Worm (Caenorhabditis elegans): ENCODE data around the gene fipr-5.
A peak's percentile ranks its signal among the peaks of the same experiment; 100 is the strongest.

Gene fipr-5

ce11 chrV:10178166-10178565, 43.1 kb downstream of the fipr-5 start (continued):
- no peak for TF ChIP-seq somi-1 (GFP tag; optimal IDR thresholded peaks at IDR 0.05)
- no peak for TF ChIP-seq Y53G8AR.9 (GFP tag; conservative IDR thresholded peaks at IDR 0.05)
- no peak for TF ChIP-seq snpc-1.1 (tag; optimal IDR thresholded peaks at IDR 0.05; ENCODE audit: insufficient read depth)
- no peak for TF ChIP-seq sea-2 (GFP tag; IDR thresholded peaks at IDR 0.05)
- TF ChIP-seq ceh-27 (GFP tag; optimal IDR thresholded peaks at IDR 0.05) = peak; percentile 56
- no peak for TF ChIP-seq gei-17 (GFP tag; optimal IDR thresholded peaks at IDR 0.05)
- TF ChIP-seq chd-7 (tag; optimal IDR thresholded peaks at IDR 0.05) = no peak
- TF ChIP-seq dpff-1 (tag; optimal IDR thresholded peaks at IDR 0.05) = no peak
- TF ChIP-seq attf-3 (GFP tag; conservative IDR thresholded peaks at IDR 0.05) = 0 out of 2 replicates have a peak, but pooled peaks have one; percentile 18
- no peak for TF ChIP-seq aptf-2 (GFP tag; conservative IDR thresholded peaks at IDR 0.05)
- TF ChIP-seq hlh-12 (tag; optimal IDR thresholded peaks at IDR 0.05) = no peak
- TF ChIP-seq Y56A3A.18 (GFP tag; IDR thresholded peaks at IDR 0.05) = no peak
- no peak for TF ChIP-seq hrde-1 (tag; optimal IDR thresholded peaks at IDR 0.05; ENCODE audit: borderline replicate concordance)
- TF ChIP-seq hmg-20 (GFP tag; IDR thresholded peaks at IDR 0.05) = no peak
- TF ChIP-seq egl-44 (GFP tag; IDR thresholded peaks at IDR 0.05) = no peak
- TF ChIP-seq Y53F4B.3 (GFP tag; IDR thresholded peaks at IDR 0.05) = no peak
- no peak for TF ChIP-seq ztf-28 (GFP tag; IDR thresholded peaks at IDR 0.05)
- no peak for TF ChIP-seq sptf-2 (GFP tag; optimal IDR thresholded peaks at IDR 0.05)
- no peak for TF ChIP-seq F37B4.10 (GFP tag; IDR thresholded peaks at IDR 0.05)
- TF ChIP-seq athp-1 (tag; optimal IDR thresholded peaks at IDR 0.05) = no peak
- TF ChIP-seq ztf-18 (tag; optimal IDR thresholded peaks at IDR 0.05) = peak; percentile 30
- no peak for TF ChIP-seq attf-6 (GFP tag; IDR thresholded peaks at IDR 0.05)
- no peak for TF ChIP-seq repo-1 (tag; optimal IDR thresholded peaks at IDR 0.05)
- TF ChIP-seq snpc-1.3 (tag; optimal IDR thresholded peaks at IDR 0.05; ENCODE audit: insufficient read depth) = no peak
- TF ChIP-seq Y79H2A.3 (GFP tag; conservative IDR thresholded peaks at IDR 0.05) = no peak
- TF ChIP-seq ztf-25 (GFP tag; IDR thresholded peaks at IDR 0.05) = no peak
- TF ChIP-seq mxl-1 (tag; optimal IDR thresholded peaks at IDR 0.05) = no peak
- TF ChIP-seq ama-1 (optimal IDR thresholded peaks at IDR 0.05) = no peak
- no peak for TF ChIP-seq ama-1 (GFP tag; optimal IDR thresholded peaks at IDR 0.05)
- TF ChIP-seq hmg-1.2 (GFP tag; IDR thresholded peaks at IDR 0.05) = peak; percentile 10; the same call in 1 of the 2 replicates
- no peak for TF ChIP-seq atf-7 (tag; optimal IDR thresholded peaks at IDR 0.05)
- no peak for TF ChIP-seq bed-2 (GFP tag; IDR thresholded peaks at IDR 0.05)
- no peak for TF ChIP-seq F57A8.1 (GFP tag; optimal IDR thresholded peaks at IDR 0.05)
- no peak for TF ChIP-seq Y67H2A.10 (GFP tag; conservative IDR thresholded peaks at IDR 0.05)
- TF ChIP-seq mes-4 (tag; optimal IDR thresholded peaks at IDR 0.05) = no peak
- TF ChIP-seq cebp-2 (GFP tag; IDR thresholded peaks at IDR 0.05) = no peak
- TF ChIP-seq ztf-3 (GFP tag; optimal IDR thresholded peaks at IDR 0.05) = no peak
- TF ChIP-seq lsy-27 (tag; optimal IDR thresholded peaks at IDR 0.05; ENCODE audit: borderline replicate concordance, insufficient read depth) = no peak
- no peak for TF ChIP-seq fkh-3 (tag; optimal IDR thresholded peaks at IDR 0.05)
- no peak for TF ChIP-seq F33H1.4 (GFP tag; IDR thresholded peaks at IDR 0.05)
- TF ChIP-seq zim-3 (tag; optimal IDR thresholded peaks at IDR 0.05) = no peak
- TF ChIP-seq mcd-1 (GFP tag; IDR thresholded peaks at IDR 0.05) = peak; percentile 91
- no peak for TF ChIP-seq F49E8.2 (tag; optimal IDR thresholded peaks at IDR 0.05; ENCODE audit: insufficient read depth)
- no peak for TF ChIP-seq lin-54 (GFP tag; optimal IDR thresholded peaks at IDR 0.05)
- TF ChIP-seq rcor-1 (GFP tag; IDR thresholded peaks at IDR 0.05) = no peak
- peak; percentile 58; the same call in 1 of the 2 replicates for TF ChIP-seq dox-1 (GFP tag; IDR thresholded peaks at IDR 0.05)
- no peak for TF ChIP-seq xnd-1 (tag; optimal IDR thresholded peaks at IDR 0.05)
- TF ChIP-seq lin-35 (GFP tag; optimal IDR thresholded peaks at IDR 0.05) = no peak
- TF ChIP-seq let-607 (tag; optimal IDR thresholded peaks at IDR 0.05) = peak in 1 of 2 experiments; percentile 6
